Fruit fly (Drosophila melanogaster): Measurements from ENCODE around the gene Mad.

DNA sequence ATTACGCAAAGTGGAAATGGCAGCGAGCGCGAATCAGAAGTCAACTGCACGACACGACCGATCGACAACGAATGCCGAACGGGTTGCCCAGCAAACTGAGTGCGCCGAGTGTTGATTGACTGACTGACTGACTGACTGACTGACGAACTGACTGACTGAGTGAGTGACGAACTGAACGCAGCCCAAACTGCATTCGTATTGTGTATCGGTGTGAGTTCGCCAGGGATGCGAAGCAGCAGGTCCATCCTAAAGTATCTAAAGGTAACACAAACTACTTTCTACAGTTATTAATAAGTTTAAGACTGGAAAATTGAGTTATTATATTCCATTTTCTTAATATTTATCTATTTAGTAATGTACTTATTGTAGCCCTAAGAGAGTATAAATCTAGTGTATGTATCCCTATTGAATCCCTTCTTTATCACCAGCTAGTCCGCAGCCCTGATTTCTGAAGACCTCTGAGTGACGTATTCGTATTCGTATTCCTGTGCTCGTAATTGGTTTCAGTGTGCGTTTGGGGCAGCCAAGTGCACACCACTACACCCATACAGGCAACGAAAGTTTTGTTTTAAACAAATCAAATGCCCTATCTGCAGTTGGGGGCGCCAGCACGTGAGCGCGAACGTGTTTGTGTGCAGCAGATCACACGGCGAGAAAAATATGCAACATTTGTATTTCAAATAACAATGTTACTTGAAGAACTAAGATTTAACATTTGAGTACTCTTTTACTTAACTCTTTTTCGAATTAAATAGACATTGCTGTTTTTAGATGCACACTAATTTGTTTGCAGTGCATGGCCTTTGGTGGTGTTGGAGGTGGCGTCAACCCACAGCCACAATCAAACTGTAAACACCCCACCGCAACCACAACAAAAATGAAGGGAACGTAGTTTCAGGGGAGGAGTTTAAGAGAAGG lies 6.5 kb downstream of the Mad start:
- no peak for TF ChIP-seq CG8478 (optimal IDR thresholded peaks at IDR 0.05)
- TF ChIP-seq psq (optimal IDR thresholded peaks at IDR 0.05) = no peak
- TF ChIP-seq pan (optimal IDR thresholded peaks at IDR 0.05) = no peak
